Worm (Caenorhabditis elegans) whole organism, early embryonic: Measurements from ENCODE around the gene sre-47.

Experiments
- B0310.2 ChIP-seq: sonication (generic microtip); optimal IDR thresholded peaks from 2 replicates; lab custom pipeline; 2016; ENCODE audit warnings: mild to moderate bottlenecking, missing genetic modification characterization, missing compliant biosample characterization
- F13C5.2 ChIP-seq: sonication (generic microtip); optimal IDR thresholded peaks from 2 replicates; lab custom pipeline; 2017; ENCODE audit warnings: mild to moderate bottlenecking, missing genetic modification characterization, inconsistent platforms, missing compliant biosample characterization
- ama-1 ChIP-seq: fragments of 150-350 bp; optimal IDR thresholded peaks from 2 replicates; lab custom pipeline; 2014
- flt-1 ChIP-seq: fragments of 200-800 bp; sonication (Bioruptor generic); IDR thresholded peaks from 2 replicates; pipeline ENCODE4 v1.3.6; 2022; ENCODE audit warnings: missing genetic modification characterization, missing compliant biosample characterization
- hmg-4 ChIP-seq: fragments of 200-800 bp; sonication (Bioruptor generic); optimal IDR thresholded peaks from 2 replicates; lab custom pipeline; 2018; ENCODE audit warnings: mild to moderate bottlenecking, missing genetic modification characterization, missing compliant biosample characterization
- hnd-1 ChIP-seq: sonication (generic microtip); optimal IDR thresholded peaks from 2 replicates; lab custom pipeline; 2016; ENCODE audit warnings: missing genetic modification characterization, missing compliant biosample characterization
- tbx-37 ChIP-seq: fragments of 200-800 bp; sonication (Bioruptor generic); conservative IDR thresholded peaks from 2 replicates; pipeline ENCODE4 v1.3.6; 2022; ENCODE audit warnings: missing genetic modification reagents, missing genetic modification characterization, missing compliant biosample characterization
- tra-4 ChIP-seq: sonication (generic microtip); optimal IDR thresholded peaks from 2 replicates; lab custom pipeline; 2017; ENCODE audit warnings: missing genetic modification characterization, missing compliant biosample characterization

DNA sequence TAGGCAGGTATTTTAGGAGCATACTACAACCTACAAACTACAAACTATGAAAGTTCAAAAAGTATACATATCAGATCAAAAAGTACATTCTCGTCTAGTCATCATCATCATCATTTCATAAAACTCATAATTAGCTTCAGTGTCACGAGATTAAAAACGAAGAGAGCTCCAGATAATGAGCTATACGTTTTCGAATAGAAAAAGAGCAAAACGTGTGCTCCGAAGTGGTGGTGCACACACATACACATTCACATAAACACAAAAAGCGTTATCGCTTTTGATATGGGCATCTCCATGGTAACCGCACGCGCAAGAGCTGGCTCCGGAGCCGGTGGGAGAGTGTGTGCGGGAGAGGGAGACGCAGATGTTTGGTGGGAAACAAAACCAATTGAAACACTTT, 20.1 kb downstream of the sre-47 start:
- TF ChIP-seq flt-1 (GFP tag; lab: Robert Waterston, UW) (no peak), ama-1 (no peak), hmg-4 (GFP tag; lab: Kevin White, UChicago) (no peak), tra-4 (no peak), tbx-37 (no peak), B0310.2 (tag; lab: Kevin White, UChicago) (no peak), hnd-1 (no peak), F13C5.2 (tag; lab: Kevin White, UChicago) (no peak)
